Fruit fly (Drosophila melanogaster) whole organism, prepupa: ENCODE results near the gene osp.

Experiments
- CG32006 ChIP-seq: fragments of 200-800 bp; sonication (Bioruptor generic); optimal IDR thresholded peaks from 3 replicates; lab custom pipeline; 2017; ENCODE audit warnings: missing biosample characterization, mild to moderate bottlenecking, missing genetic modification characterization
- CG6792 ChIP-seq: fragments of 200-800 bp; sonication (Bioruptor generic); optimal IDR thresholded peaks from 3 replicates; lab custom pipeline; 2016; ENCODE audit warnings: missing biosample characterization, missing genetic modification characterization
- topi ChIP-seq: fragments of 200-800 bp; sonication (Bioruptor generic); optimal IDR thresholded peaks from 3 replicates; lab custom pipeline; 2016; ENCODE audit warnings: missing biosample characterization, missing genetic modification characterization

DNA sequence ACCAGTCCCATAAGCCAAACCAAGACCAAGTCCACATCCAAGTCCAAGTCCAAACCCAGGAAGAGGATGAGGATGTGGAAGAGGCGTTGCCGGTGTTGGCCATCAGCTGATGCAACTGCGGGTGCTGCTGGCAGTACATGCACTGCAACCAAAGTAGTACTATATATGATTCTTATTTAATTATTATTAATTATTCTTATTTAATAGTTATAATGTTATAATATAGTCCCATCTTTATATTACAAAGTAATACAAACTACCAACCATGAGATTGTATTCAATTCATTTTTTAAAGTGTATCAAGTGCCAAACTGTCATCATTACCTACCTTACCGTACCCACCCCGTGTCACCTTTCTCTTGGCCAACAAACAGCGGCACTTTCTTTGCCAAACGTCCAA, 54.2 kb downstream of the osp start:
- TF ChIP-seq CG32006 (GFP tag; lab: Kevin White, UChicago) (peak; percentile 80), CG6792 (GFP tag; lab: Kevin White, UChicago) (no peak), topi (GFP tag; lab: Kevin White, UChicago) (no peak)
